Fruit fly (Drosophila melanogaster): ENCODE measurements around the gene Sgs5.

Sgs5 gene

DNA sequence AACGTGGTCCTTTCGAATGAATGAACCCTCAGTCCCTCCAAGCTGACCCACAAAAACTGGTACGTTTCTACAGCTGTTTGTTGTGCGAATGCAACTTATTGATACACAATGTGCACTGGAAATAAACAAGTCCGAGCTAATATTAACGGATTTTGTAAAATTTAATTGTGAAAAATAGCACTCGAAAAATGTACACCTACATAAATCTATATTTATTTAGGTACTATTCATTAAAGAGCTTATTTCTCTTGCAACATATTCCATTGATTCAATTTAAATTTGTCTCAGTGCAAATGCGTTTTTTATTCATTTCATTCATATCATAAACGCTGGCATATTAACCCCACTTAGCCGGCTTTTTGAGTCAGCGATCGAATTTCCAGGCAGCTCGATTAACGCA lies 34.0 kb upstream of the Sgs5 start:
- TF ChIP-seq CG11617 (GFP tag; optimal IDR thresholded peaks at IDR 0.05) (no peak), CG5204 (GFP tag; optimal IDR thresholded peaks at IDR 0.05) (no peak), Clk (GFP tag; optimal IDR thresholded peaks at IDR 0.05) (no peak), Hr96 (GFP tag; optimal IDR thresholded peaks at IDR 0.05) (no peak), ovo (GFP tag; optimal IDR thresholded peaks at IDR 0.05) (no peak), CG7101 (tag; optimal IDR thresholded peaks at IDR 0.05) (no peak), CG1620 (GFP tag; optimal IDR thresholded peaks at IDR 0.05) (no peak), tj (GFP tag; optimal IDR thresholded peaks at IDR 0.05) (no peak), CG14711 (tag; optimal IDR thresholded peaks at IDR 0.05) (no peak), CG12768 (GFP tag; optimal IDR thresholded peaks at IDR 0.05) (no peak), Mnt (GFP tag; optimal IDR thresholded peaks at IDR 0.05) (no peak), toe (GFP tag; optimal IDR thresholded peaks at IDR 0.05) (no peak), kay (GFP tag; ENCODE audit: borderline replicate concordance) (no peak), cic (GFP tag; optimal IDR thresholded peaks at IDR 0.05) (no peak), CG7045 (GFP tag; optimal IDR thresholded peaks at IDR 0.05) (no peak), cnc (optimal IDR thresholded peaks at IDR 0.05) (no peak), pad (GFP tag; optimal IDR thresholded peaks at IDR 0.05) (no peak), CG33017 (tag; optimal IDR thresholded peaks at IDR 0.05) (no peak), Crg-1 (GFP tag; optimal IDR thresholded peaks at IDR 0.05) (no peak), bab1 (GFP tag; optimal IDR thresholded peaks at IDR 0.05) (no peak)

DNA sequence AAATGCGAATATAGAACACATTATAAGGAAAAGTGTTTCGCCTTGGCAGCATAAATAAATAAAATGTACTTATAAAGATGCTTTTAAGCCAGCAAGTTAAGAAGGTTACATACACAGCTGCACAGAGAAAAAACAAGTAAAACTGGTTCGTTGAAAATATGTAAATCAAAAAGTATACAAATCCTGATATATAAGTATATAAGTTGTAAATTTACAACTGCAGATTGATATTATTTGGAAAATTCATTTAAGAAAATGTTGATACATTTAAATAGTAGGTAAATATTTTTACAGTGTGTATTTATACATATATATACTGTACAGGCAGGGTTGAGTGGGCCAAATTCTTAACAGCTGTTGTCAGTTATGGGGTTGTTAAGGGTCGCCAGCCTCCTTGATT lies 30.3 kb upstream of the Sgs5 start:
- TF ChIP-seq CG5204 (GFP tag; optimal IDR thresholded peaks at IDR 0.05) (no peak), cnc (optimal IDR thresholded peaks at IDR 0.05) (no peak), CG11617 (GFP tag; optimal IDR thresholded peaks at IDR 0.05) (no peak), tj (GFP tag; optimal IDR thresholded peaks at IDR 0.05) (no peak), Crg-1 (GFP tag; optimal IDR thresholded peaks at IDR 0.05) (no peak), Clk (GFP tag; optimal IDR thresholded peaks at IDR 0.05) (no peak), ovo (GFP tag; optimal IDR thresholded peaks at IDR 0.05) (no peak), Mnt (GFP tag; optimal IDR thresholded peaks at IDR 0.05) (no peak), CG7101 (tag; optimal IDR thresholded peaks at IDR 0.05) (no peak), CG7045 (GFP tag; optimal IDR thresholded peaks at IDR 0.05) (no peak), CG12768 (GFP tag; optimal IDR thresholded peaks at IDR 0.05) (no peak), cic (GFP tag; optimal IDR thresholded peaks at IDR 0.05) (no peak), Hr96 (GFP tag; optimal IDR thresholded peaks at IDR 0.05) (no peak), CG14711 (tag; optimal IDR thresholded peaks at IDR 0.05) (no peak), pad (GFP tag; optimal IDR thresholded peaks at IDR 0.05) (no peak), CG1620 (GFP tag; optimal IDR thresholded peaks at IDR 0.05) (no peak), toe (GFP tag; optimal IDR thresholded peaks at IDR 0.05) (no peak), kay (GFP tag; ENCODE audit: borderline replicate concordance) (no peak)

DNA sequence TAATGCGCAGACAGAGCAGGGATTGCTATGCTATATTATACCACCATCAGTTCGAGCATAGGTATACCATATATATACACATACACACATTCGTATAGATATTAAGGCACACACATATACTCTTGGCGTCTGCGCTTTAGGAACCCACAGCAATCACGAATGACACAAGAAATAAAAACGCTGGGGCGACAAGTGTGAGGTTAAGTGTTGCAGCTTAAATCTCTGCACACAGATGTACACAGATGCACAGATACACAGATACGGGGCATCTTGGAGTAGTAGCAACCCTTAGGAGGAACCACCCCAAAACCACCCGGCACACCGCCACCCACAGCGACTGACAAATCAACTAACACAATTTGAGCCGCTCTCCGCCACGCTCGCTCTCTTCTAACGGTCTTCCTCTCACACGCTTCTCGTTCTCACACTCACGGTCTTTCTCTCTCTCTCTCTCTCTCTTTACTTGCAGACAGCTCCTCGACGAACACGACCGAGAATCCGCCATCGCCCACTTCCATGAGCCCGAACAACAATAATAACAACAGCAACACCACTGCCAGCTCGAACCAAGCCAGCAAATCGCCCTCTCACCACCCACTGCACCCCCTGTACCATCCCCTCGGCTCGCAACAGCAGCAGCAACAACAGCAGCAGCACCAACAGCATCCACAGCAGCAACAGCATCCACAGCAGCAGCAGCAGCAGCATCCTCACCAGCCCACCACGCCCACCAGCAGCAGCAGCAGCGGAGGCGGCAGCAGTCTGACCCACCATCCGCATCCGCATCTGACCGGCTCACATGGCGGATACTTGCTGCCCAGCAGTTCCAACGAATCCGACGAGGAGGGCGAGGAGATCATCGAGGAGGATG lies 28.3 kb upstream of the Sgs5 start:
- peak; percentile 0 for TF ChIP-seq pad (GFP tag; optimal IDR thresholded peaks at IDR 0.05)
- TF ChIP-seq Crg-1 (GFP tag; optimal IDR thresholded peaks at IDR 0.05) = no peak

DNA sequence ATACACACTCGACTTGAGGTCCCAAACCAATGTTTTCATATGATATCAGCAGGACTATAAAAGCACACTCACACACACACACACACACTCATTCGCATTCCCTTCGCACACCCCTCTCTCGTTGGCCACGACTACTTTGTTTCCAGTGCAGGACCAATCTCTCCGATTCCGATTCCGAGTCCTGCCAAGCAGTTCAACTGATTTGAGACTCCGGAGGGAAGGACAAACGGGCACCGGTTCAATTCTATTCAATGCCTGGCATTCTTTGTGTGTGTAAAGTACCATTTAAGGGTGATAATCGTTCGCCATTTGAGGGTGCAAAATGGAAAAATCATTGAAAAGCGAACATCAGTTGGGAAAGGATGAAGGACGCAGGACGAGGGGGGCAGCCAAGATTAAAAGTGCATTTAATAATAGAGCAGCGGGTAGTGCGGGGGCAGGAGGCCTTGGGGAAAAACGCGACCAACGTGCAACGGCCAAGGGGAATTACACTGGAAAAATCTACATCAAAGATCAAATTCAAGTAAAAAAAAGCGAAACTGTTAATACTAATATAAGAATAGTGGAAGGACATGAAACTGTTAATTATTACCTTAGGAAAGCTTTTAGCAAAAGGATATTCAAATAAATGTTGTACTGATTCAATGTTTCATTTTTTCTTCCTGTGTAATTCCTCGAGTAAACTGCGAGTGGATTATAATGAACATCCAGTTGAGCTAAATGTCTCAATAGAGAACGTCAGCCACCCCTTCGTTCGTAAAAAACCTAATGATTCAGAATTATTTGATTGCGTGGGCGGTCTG lies 11.3 kb upstream of the Sgs5 start:
- TF ChIP-seq Mnt (GFP tag; optimal IDR thresholded peaks at IDR 0.05) = no peak
- no peak for TF ChIP-seq pad (GFP tag; optimal IDR thresholded peaks at IDR 0.05)
- TF ChIP-seq CG14711 (tag; optimal IDR thresholded peaks at IDR 0.05) = no peak
- TF ChIP-seq toe (GFP tag; optimal IDR thresholded peaks at IDR 0.05) = no peak
- TF ChIP-seq tj (GFP tag; optimal IDR thresholded peaks at IDR 0.05) = no peak

DNA sequence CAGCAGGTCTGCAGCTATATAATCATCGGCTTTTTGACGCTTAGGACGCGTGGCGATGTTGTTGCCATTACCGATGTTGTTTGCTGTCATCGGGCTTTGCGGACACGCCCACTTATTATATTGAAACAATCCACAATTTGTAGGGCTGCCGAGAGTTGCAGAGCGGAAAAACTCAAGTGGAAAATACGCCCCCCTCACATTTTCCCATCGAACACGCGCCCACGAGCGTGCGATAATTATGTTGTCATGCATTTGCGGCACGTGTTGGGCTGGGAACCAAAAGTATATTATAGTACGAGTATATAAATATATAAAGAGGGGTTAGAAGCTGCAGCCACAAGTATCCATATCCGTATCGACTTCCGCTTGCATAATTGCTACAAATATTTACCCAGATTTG lies 6.4 kb upstream of the Sgs5 start:
- TF ChIP-seq cnc (optimal IDR thresholded peaks at IDR 0.05) (no peak), CG1620 (GFP tag; optimal IDR thresholded peaks at IDR 0.05) (no peak)

DNA sequence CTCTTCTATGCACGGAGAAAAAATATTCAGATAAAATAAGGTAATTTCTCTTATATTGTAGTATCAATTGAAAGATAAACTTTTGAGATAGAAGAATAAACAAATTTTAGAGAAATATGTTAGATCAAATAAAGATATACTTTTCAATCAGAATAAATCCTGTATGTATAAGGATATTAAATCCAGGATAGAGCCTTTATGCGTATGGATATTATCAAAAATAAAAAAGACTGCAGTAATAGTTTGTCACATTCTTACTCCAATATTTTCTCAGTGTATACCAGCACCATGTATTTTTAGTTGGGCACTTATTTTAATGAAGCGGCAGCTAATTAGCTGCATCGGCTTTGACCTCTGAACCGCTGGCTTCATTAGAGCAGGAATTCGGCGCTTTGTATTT lies 3.3 kb upstream of the Sgs5 start:
- TF ChIP-seq Mnt (GFP tag; optimal IDR thresholded peaks at IDR 0.05) (no peak), CG33017 (tag; optimal IDR thresholded peaks at IDR 0.05) (no peak), toe (GFP tag; optimal IDR thresholded peaks at IDR 0.05) (no peak), CG5204 (GFP tag; optimal IDR thresholded peaks at IDR 0.05) (no peak), Clk (GFP tag; optimal IDR thresholded peaks at IDR 0.05) (no peak), bab1 (GFP tag; optimal IDR thresholded peaks at IDR 0.05) (no peak), CG14711 (tag; optimal IDR thresholded peaks at IDR 0.05) (no peak), kay (GFP tag; ENCODE audit: borderline replicate concordance) (no peak), CG1620 (GFP tag; optimal IDR thresholded peaks at IDR 0.05) (no peak)

DNA sequence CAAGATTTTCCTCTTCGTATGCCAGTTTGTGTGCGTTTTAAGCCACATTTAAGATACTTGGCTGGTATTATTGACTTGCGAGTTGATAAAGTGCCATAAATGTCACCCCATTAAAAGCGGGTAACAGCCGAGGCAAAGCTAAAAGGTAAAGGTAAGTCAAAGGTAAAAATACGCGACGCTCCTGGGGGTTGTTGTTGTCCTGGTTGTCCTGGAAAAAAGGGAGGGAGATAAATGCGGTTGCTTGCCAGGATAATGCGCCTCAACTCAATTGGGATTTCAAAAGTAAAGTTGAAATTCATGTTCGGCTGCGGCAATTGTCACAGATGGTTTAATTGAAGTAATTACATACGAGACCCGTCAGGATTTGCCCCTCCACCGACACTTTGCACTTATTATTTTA lies 1.7 kb upstream of the Sgs5 start:
- TF ChIP-seq CG7101 (tag; optimal IDR thresholded peaks at IDR 0.05) (no peak), CG33017 (tag; optimal IDR thresholded peaks at IDR 0.05) (no peak), Clk (GFP tag; optimal IDR thresholded peaks at IDR 0.05) (no peak), tj (GFP tag; optimal IDR thresholded peaks at IDR 0.05) (no peak), CG1620 (GFP tag; optimal IDR thresholded peaks at IDR 0.05) (no peak), toe (GFP tag; optimal IDR thresholded peaks at IDR 0.05) (no peak), bab1 (GFP tag; optimal IDR thresholded peaks at IDR 0.05) (no peak), CG7045 (GFP tag; optimal IDR thresholded peaks at IDR 0.05) (no peak), CG5204 (GFP tag; optimal IDR thresholded peaks at IDR 0.05) (no peak), Mnt (GFP tag; optimal IDR thresholded peaks at IDR 0.05) (no peak), cnc (optimal IDR thresholded peaks at IDR 0.05) (no peak), CG11617 (GFP tag; optimal IDR thresholded peaks at IDR 0.05) (no peak), CG14711 (tag; optimal IDR thresholded peaks at IDR 0.05) (no peak), Crg-1 (GFP tag; optimal IDR thresholded peaks at IDR 0.05) (no peak), CG12768 (GFP tag; optimal IDR thresholded peaks at IDR 0.05) (no peak), Hr96 (GFP tag; optimal IDR thresholded peaks at IDR 0.05) (no peak), pad (GFP tag; optimal IDR thresholded peaks at IDR 0.05) (no peak), kay (GFP tag; ENCODE audit: borderline replicate concordance) (no peak), ovo (GFP tag; optimal IDR thresholded peaks at IDR 0.05) (no peak)
